Fruit fly (Drosophila melanogaster) Kc167 (cell line): ENCODE measurements around the gene aspr.

Experiments used
- Myc ChIP-seq: fragments of >200 bp; optimal IDR thresholded peaks from 2 replicates; lab custom pipeline; 2017; ENCODE audit warnings: missing external identifiers
- h ChIP-seq: fragments of >200 bp; optimal IDR thresholded peaks from 3 replicates; lab custom pipeline; 2018; ENCODE audit warnings: missing external identifiers
- psq ChIP-seq: fragments of >200 bp; optimal IDR thresholded peaks from 2 replicates; lab custom pipeline; 2017; ENCODE audit warnings: missing external identifiers

DNA sequence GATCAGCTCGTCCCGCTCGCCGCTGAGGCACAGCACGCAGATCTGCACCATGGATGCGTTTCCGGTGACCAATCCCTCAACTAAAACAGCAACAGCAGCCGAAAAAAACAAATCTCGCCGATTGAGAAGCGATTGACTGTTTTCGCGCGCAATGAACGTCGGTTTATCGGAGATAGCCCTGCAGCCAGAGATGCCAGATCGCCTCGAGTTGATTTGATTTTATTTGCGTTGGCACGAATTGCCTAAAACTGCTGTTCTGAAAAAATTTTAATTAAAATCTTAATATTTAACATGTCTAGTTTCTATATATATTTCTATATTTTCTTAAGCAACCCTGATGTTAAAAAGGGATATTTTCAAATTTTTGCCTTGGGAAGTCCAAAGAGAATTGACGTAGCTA is 14.7 kb downstream of the aspr start:
- no peak for TF ChIP-seq h (lab: Kevin White, UChicago)
- no peak for TF ChIP-seq psq (lab: Kevin White, UChicago)
- no peak for TF ChIP-seq Myc (lab: Kevin White, UChicago)
